Fruit fly (Drosophila melanogaster): ENCODE data around the gene PIG-B.

dm6 chr3L:3814010-3814833 lies 3.2 kb downstream of the PIG-B start, which contains the start of gene Scsalpha1:
- TF ChIP-seq ttk (optimal IDR thresholded peaks at IDR 0.05), result no peak
- no peak for TF ChIP-seq psq (optimal IDR thresholded peaks at IDR 0.05)
- TF ChIP-seq Myc (optimal IDR thresholded peaks at IDR 0.05), result no peak
- TF ChIP-seq insv (optimal IDR thresholded peaks at IDR 0.05), result no peak
- no peak for TF ChIP-seq h (optimal IDR thresholded peaks at IDR 0.05)
- TF ChIP-seq Sin3A (optimal IDR thresholded peaks at IDR 0.05), result no peak
